Fruit fly (Drosophila melanogaster): ENCODE data around the gene CG42724.

CG42724 gene

DNA sequence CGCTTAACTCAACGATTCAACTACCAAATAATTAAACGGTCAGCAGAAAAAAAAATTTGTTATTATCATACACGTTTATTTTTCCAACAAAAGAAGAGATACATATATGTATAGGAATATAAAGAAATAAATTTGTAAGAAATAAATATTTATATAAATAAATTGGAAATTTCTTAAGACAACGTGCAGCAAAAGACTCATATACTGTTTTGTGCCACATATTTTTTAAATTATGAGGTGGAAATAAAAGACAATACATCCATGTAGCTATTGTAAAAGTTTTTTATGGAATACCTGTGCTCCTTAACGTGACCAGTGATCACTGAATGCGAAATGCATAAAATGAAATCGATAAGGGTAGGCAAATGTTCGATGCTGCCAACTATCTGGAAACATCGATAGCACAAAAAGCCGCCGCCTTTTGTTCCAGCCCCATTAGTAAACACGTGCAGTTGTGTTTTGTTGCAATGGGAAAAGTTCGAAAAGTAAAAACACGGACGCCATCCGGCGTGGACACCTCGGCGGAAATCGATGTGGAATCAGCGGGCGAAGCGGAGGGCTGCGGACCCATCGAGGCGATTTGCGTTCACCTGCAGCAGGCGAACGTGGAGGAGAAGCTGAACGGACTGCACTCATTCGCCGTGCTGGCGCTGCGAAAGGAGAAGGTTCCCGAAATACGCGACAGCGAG is 606 bp upstream of the CG42724 start, which contains the start of gene CG10286 (continued):
- TF ChIP-seq CG8478 (optimal IDR thresholded peaks at IDR 0.05) (no peak), CG11247 (GFP tag; IDR thresholded peaks at IDR 0.05) (0 out of 2 replicates have a peak, but pooled peaks have one; percentile 5), CG18599 (GFP tag; optimal IDR thresholded peaks at IDR 0.05) (peak; percentile 36), PHDP (tag; optimal IDR thresholded peaks at IDR 0.05) (peak; percentile 58), Opbp (GFP tag; IDR thresholded peaks at IDR 0.05; ENCODE audit: partially characterized antibody) (peak; percentile 83), sc (optimal IDR thresholded peaks at IDR 0.05) (no peak), sc (GFP tag; optimal IDR thresholded peaks at IDR 0.05) (no peak), stwl (tag; optimal IDR thresholded peaks at IDR 0.05) (peak; percentile 3), CG7556 (GFP tag; optimal IDR thresholded peaks at IDR 0.05) (peak; percentile 64), Myb (GFP tag; optimal IDR thresholded peaks at IDR 0.05) (no peak), CG1792 (GFP tag; optimal IDR thresholded peaks at IDR 0.05) (no peak), Scr (GFP tag; IDR thresholded peaks at IDR 0.05; ENCODE audit: partially characterized antibody) (peak; percentile 75), CG7987 (GFP tag; optimal IDR thresholded peaks at IDR 0.05) (peak; percentile 54), CG6175 (GFP tag; IDR thresholded peaks at IDR 0.05) (no peak), grn (GFP tag; optimal IDR thresholded peaks at IDR 0.05) (no peak), HLH3B (GFP tag; IDR thresholded peaks at IDR 0.05) (peak; percentile 17; the same call in 1 of the 2 replicates), CG18011 (GFP tag; optimal IDR thresholded peaks at IDR 0.05) (no peak), Ravus (GFP tag; IDR thresholded peaks at IDR 0.05) (no peak), lmd (GFP tag; IDR thresholded peaks at IDR 0.05) (no peak), Hmx (GFP tag; optimal IDR thresholded peaks at IDR 0.05) (no peak), CG15011 (GFP tag; optimal IDR thresholded peaks at IDR 0.05) (no peak), CG16779 (GFP tag; IDR thresholded peaks at IDR 0.05) (no peak), CG10979 (tag; optimal IDR thresholded peaks at IDR 0.05) (peak; percentile 24), CG10209 (GFP tag; optimal IDR thresholded peaks at IDR 0.05) (peak; percentile 16), wek (GFP tag; optimal IDR thresholded peaks at IDR 0.05) (peak; percentile 77), gem (tag; optimal IDR thresholded peaks at IDR 0.05) (peak; percentile 62), E2f1 (GFP tag; IDR thresholded peaks at IDR 0.05) (no peak), Usf (GFP tag; optimal IDR thresholded peaks at IDR 0.05) (no peak), al (GFP tag; IDR thresholded peaks at IDR 0.05) (no peak), Ada2b (GFP tag; IDR thresholded peaks at IDR 0.05) (no peak; the same call in 1 of the 2 replicates), pnt (GFP tag; optimal IDR thresholded peaks at IDR 0.05) (no peak), en (GFP tag; optimal IDR thresholded peaks at IDR 0.05) (no peak), CG33557 (GFP tag; optimal IDR thresholded peaks at IDR 0.05) (no peak), Drgx (GFP tag; IDR thresholded peaks at IDR 0.05) (no peak), crol (GFP tag; IDR thresholded peaks at IDR 0.05) (no peak), pan (optimal IDR thresholded peaks at IDR 0.05) (no peak), pan (GFP tag; optimal IDR thresholded peaks at IDR 0.05 in 1 of 2, IDR thresholded peaks at IDR 0.05 in 1 of 2) (no peak), Dref (GFP tag; IDR thresholded peaks at IDR 0.05) (peak; percentile 91)

DNA sequence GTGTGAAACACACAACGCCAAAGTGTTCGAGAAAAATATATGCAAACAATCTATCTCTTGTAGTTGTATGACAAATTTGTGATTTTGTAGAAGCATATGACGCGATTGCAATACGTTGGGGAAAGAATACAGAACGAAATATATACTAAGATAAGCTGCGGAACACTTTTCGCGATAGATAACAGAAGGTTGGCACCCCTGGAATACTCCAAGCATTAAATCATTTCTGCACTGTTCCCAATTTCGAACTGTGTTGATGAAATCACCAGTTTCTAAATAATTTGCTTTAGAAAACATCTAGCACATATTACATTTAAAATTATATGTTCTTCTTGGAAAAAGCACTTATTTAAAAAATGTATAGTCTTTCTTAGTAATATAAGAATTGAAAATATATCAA is 13.7 kb downstream of the CG42724 start:
- TF ChIP-seq CG17359 (tag; optimal IDR thresholded peaks at IDR 0.05) (no peak), HLH4C (GFP tag; IDR thresholded peaks at IDR 0.05; ENCODE audit: partially characterized antibody) (no peak), CrebB (tag; optimal IDR thresholded peaks at IDR 0.05) (no peak)
